Worm (Caenorhabditis elegans): ENCODE results near the gene srh-268.

The srh-268 gene

DNA sequence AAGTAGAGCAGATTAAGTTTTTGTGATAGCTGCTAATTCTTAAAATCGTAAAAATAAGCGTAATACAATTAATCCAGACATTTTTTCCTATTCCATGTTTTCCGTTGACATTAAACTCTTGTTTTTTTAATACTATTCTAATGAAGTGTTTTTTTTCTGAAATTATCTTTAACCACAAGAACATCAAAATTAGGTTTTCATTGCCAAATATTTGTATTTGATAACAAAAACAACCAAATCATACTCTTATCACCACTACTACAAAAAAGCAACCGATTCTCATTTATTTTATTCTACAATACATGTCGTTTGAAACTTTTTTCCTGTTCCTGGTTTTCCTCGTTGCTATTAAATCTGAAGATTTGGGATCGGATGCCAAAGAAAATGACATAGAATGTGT is 12.0 kb upstream of the srh-268 start, which contains the start of gene C54F6.17:
Gene C54F6.17 (plus strand): TSS at position 301 of the 400 bp plus-strand sequence.
- TF ChIP-seq tbx-11 (GFP tag; IDR thresholded peaks at IDR 0.05) (no peak), B0310.2 (tag; optimal IDR thresholded peaks at IDR 0.05) (no peak), hmg-4 (GFP tag; optimal IDR thresholded peaks at IDR 0.05) (no peak), pes-1 (GFP tag; IDR thresholded peaks at IDR 0.05) (no peak), ets-7 (tag; optimal IDR thresholded peaks at IDR 0.05) (no peak), ceh-13 (GFP tag; optimal IDR thresholded peaks at IDR 0.05) (no peak), tbx-37 (GFP tag; conservative IDR thresholded peaks at IDR 0.05) (no peak), F13C5.2 (tag; optimal IDR thresholded peaks at IDR 0.05) (no peak), scrt-1 (GFP tag; IDR thresholded peaks at IDR 0.05) (no peak), tra-4 (tag; optimal IDR thresholded peaks at IDR 0.05) (no peak), hnd-1 (tag; optimal IDR thresholded peaks at IDR 0.05) (no peak), flt-1 (GFP tag; IDR thresholded peaks at IDR 0.05) (no peak), sea-1 (GFP tag; conservative IDR thresholded peaks at IDR 0.05) (no peak), hmbx-1 (tag; optimal IDR thresholded peaks at IDR 0.05) (no peak), ceh-36 (tag; optimal IDR thresholded peaks at IDR 0.05) (no peak), aly-1 (tag; optimal IDR thresholded peaks at IDR 0.05) (no peak), ama-1 (optimal IDR thresholded peaks at IDR 0.05) (no peak)

DNA sequence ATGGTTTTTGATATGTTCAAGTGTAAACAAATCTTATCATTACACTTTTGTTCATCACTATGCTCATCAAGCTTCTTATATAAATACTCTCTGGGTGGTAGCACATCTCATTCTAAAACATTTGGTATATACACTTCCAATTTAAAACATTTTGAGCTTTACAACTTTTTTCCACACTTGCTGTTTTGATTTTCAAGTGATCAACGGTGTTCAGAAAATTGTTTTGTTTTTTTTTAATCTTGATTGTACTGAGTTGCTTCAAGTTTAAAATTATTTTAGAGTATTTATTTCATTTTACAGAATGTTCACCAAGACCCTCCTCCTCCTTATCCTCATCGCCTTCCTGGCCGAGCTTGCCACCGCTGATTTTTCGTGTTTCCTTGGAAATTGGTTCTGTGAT is 10.3 kb upstream of the srh-268 start, which contains the start of gene C54F6.5:
Gene C54F6.5 (plus strand): TSS at position 301 of the 400 bp plus-strand sequence.
- no peak for TF ChIP-seq B0310.2 (tag; optimal IDR thresholded peaks at IDR 0.05)
- TF ChIP-seq ceh-36 (tag; optimal IDR thresholded peaks at IDR 0.05) = no peak
- TF ChIP-seq ets-7 (tag; optimal IDR thresholded peaks at IDR 0.05) = no peak
- TF ChIP-seq flt-1 (GFP tag; IDR thresholded peaks at IDR 0.05) = no peak
- TF ChIP-seq hmg-4 (GFP tag; optimal IDR thresholded peaks at IDR 0.05) = no peak
- no peak for TF ChIP-seq F13C5.2 (tag; optimal IDR thresholded peaks at IDR 0.05)
- TF ChIP-seq aly-1 (tag; optimal IDR thresholded peaks at IDR 0.05) = no peak
- TF ChIP-seq hnd-1 (tag; optimal IDR thresholded peaks at IDR 0.05) = no peak
- no peak for TF ChIP-seq tbx-37 (GFP tag; conservative IDR thresholded peaks at IDR 0.05)
- no peak for TF ChIP-seq tbx-11 (GFP tag; IDR thresholded peaks at IDR 0.05)
- TF ChIP-seq ceh-13 (GFP tag; optimal IDR thresholded peaks at IDR 0.05) = no peak
- no peak for TF ChIP-seq ama-1 (optimal IDR thresholded peaks at IDR 0.05)
- TF ChIP-seq pes-1 (GFP tag; IDR thresholded peaks at IDR 0.05) = no peak
- TF ChIP-seq sea-1 (GFP tag; conservative IDR thresholded peaks at IDR 0.05) = no peak
- no peak for TF ChIP-seq scrt-1 (GFP tag; IDR thresholded peaks at IDR 0.05)
- TF ChIP-seq tra-4 (tag; optimal IDR thresholded peaks at IDR 0.05) = no peak
- no peak for TF ChIP-seq hmbx-1 (tag; optimal IDR thresholded peaks at IDR 0.05)

- TF ChIP-seq ama-1 (optimal IDR thresholded peaks at IDR 0.05) = no peak
- TF ChIP-seq hnd-1 (tag; optimal IDR thresholded peaks at IDR 0.05) = no peak
- no peak for TF ChIP-seq tra-4 (tag; optimal IDR thresholded peaks at IDR 0.05)
- no peak for TF ChIP-seq tbx-37 (GFP tag; conservative IDR thresholded peaks at IDR 0.05)
- TF ChIP-seq sea-1 (GFP tag; conservative IDR thresholded peaks at IDR 0.05) = no peak
- no peak for TF ChIP-seq aly-1 (tag; optimal IDR thresholded peaks at IDR 0.05)
- no peak for TF ChIP-seq pes-1 (GFP tag; IDR thresholded peaks at IDR 0.05)
- no peak for TF ChIP-seq B0310.2 (tag; optimal IDR thresholded peaks at IDR 0.05)
- no peak for TF ChIP-seq ceh-36 (tag; optimal IDR thresholded peaks at IDR 0.05)
Measured at ce11 chrV:7529840-7530239, 9.3 kb upstream of the srh-268 start, which contains the start of gene swt-2. Gene swt-2, plus strand, starts transcription at chrV:7530140.

DNA sequence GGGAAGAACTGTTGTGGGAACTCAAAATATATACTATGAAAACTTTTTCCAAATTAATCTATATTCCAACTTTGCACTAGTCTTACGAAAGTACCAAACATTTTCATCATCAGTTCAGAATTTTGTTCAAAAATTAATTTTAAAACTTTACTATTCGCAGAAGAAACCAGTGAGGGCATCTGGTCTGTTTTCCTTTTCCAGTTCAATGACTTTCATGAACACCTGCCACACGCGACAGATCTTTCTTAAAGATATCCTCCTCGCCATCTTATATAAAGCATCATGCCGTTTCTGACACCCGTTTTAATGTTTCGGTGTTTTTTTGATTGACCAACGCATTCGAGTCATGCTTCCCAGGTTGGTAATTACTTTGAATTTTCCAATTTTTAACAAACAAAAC is 6.2 kb upstream of the srh-268 start, which contains the start of gene C54F6.3:
Gene C54F6.3 (plus strand): TSS at position 301 of the 400 bp plus-strand sequence.
- TF ChIP-seq hnd-1 (tag; optimal IDR thresholded peaks at IDR 0.05) (no peak), ceh-36 (tag; optimal IDR thresholded peaks at IDR 0.05) (no peak), tbx-37 (GFP tag; conservative IDR thresholded peaks at IDR 0.05) (no peak), scrt-1 (GFP tag; IDR thresholded peaks at IDR 0.05) (no peak), flt-1 (GFP tag; IDR thresholded peaks at IDR 0.05) (no peak), tbx-11 (GFP tag; IDR thresholded peaks at IDR 0.05) (no peak), aly-1 (tag; optimal IDR thresholded peaks at IDR 0.05) (no peak), sea-1 (GFP tag; conservative IDR thresholded peaks at IDR 0.05) (no peak), ets-7 (tag; optimal IDR thresholded peaks at IDR 0.05) (no peak), F13C5.2 (tag; optimal IDR thresholded peaks at IDR 0.05) (no peak), ceh-13 (GFP tag; optimal IDR thresholded peaks at IDR 0.05) (no peak), tra-4 (tag; optimal IDR thresholded peaks at IDR 0.05) (no peak), pes-1 (GFP tag; IDR thresholded peaks at IDR 0.05) (no peak), B0310.2 (tag; optimal IDR thresholded peaks at IDR 0.05) (no peak), ama-1 (optimal IDR thresholded peaks at IDR 0.05) (no peak), hmg-4 (GFP tag; optimal IDR thresholded peaks at IDR 0.05) (no peak), hmbx-1 (tag; optimal IDR thresholded peaks at IDR 0.05) (no peak)

DNA sequence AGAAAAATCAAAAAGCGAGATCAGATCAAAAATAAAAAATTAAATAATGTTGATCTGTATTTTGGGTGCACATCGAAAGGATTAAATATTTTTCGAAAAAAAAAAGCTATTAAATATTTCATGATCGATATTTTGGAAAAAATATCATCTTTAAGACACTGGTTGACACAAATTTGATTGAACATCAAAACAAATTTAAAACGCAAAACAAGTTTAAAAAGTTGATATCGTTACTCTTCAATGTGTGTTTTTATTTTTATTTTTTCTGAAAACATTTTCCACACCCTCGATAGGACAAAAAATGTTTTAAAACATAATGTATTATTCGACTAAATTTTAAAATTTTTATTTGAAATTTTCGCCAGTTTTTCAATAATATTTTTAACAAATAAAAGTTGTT is 1.1 kb upstream of the srh-268 start, which contains the start of gene C54F6.12:
Gene C54F6.12 (minus strand): TSS at position 101 of the 400 bp plus-strand sequence.
- no peak for TF ChIP-seq hmg-4 (GFP tag; optimal IDR thresholded peaks at IDR 0.05)
- no peak for TF ChIP-seq tbx-11 (GFP tag; IDR thresholded peaks at IDR 0.05)

DNA sequence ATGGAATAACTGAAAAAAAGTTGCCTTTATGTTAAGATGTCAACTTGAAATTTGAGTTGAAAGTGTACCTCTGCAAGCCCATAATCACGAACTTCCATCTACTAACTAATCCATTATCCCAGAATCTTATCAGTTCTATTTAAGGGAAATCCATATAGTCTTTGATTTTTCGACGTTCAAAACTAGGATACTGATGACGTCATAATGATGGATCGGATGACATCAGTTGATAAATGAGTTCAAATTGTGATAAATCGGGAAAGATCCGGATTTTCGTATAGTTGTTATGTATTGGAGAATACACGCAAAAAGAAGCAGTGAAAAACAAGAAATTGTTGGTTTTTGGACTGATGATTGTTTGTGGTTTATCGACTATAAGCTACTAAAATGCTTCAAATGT is 4.6 kb downstream of the srh-268 start:
- TF ChIP-seq tbx-11 (GFP tag; IDR thresholded peaks at IDR 0.05) (no peak), flt-1 (GFP tag; IDR thresholded peaks at IDR 0.05) (no peak), hmbx-1 (tag; optimal IDR thresholded peaks at IDR 0.05) (no peak), ceh-36 (tag; optimal IDR thresholded peaks at IDR 0.05) (no peak), B0310.2 (tag; optimal IDR thresholded peaks at IDR 0.05) (no peak), hnd-1 (tag; optimal IDR thresholded peaks at IDR 0.05) (no peak), F13C5.2 (tag; optimal IDR thresholded peaks at IDR 0.05) (no peak), ama-1 (optimal IDR thresholded peaks at IDR 0.05) (no peak), ceh-13 (GFP tag; optimal IDR thresholded peaks at IDR 0.05) (no peak), hmg-4 (GFP tag; optimal IDR thresholded peaks at IDR 0.05) (no peak), sea-1 (GFP tag; conservative IDR thresholded peaks at IDR 0.05) (no peak), pes-1 (GFP tag; IDR thresholded peaks at IDR 0.05) (no peak), tra-4 (tag; optimal IDR thresholded peaks at IDR 0.05) (no peak), aly-1 (tag; optimal IDR thresholded peaks at IDR 0.05) (no peak), ets-7 (tag; optimal IDR thresholded peaks at IDR 0.05) (no peak), scrt-1 (GFP tag; IDR thresholded peaks at IDR 0.05) (no peak), tbx-37 (GFP tag; conservative IDR thresholded peaks at IDR 0.05) (no peak)

DNA sequence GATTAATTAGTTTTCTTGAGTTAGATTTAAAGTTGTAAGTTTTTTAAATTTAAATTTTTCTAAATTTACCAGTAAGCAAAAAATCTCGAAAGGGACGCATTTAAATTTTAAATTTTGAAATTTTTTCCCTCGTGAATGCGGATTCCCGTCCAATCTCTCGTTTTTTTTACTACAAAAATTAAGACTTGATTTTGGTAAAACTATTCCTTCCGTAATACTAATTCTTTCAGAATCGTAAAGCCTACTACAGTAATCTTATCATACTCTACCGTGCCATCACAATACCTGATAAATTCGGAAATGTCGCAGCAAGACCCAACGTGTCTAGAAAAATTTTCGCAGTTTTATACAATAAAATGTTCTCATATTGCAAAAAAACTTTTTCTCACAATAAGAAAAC is 6.1 kb downstream of the srh-268 start, which contains the start of the genes C54F6.19 and nhx-3:
Gene C54F6.19 (plus strand): TSS at position 301 of the 400 bp plus-strand sequence.
Gene nhx-3 (minus strand): TSS at position 337 of the 400 bp plus-strand sequence.
- no peak for TF ChIP-seq tbx-37 (GFP tag; conservative IDR thresholded peaks at IDR 0.05)
- TF ChIP-seq ceh-13 (GFP tag; optimal IDR thresholded peaks at IDR 0.05) = no peak
- TF ChIP-seq flt-1 (GFP tag; IDR thresholded peaks at IDR 0.05) = no peak
- TF ChIP-seq tra-4 (tag; optimal IDR thresholded peaks at IDR 0.05) = no peak
- no peak for TF ChIP-seq B0310.2 (tag; optimal IDR thresholded peaks at IDR 0.05)

Data from whole organism, early embryonic.